8 worm cellular contexts compared by ENCODE assay signal in genomic region chrIII:1054096-1054495, ce11.
A peak's percentile ranks its signal among the peaks of the same experiment; 100 is the strongest.
TF ChIP-seq lines count a peak whose summit lies in the region.

No protein-coding gene starts in this region.

TF ChIP-seq in whole organism, L1 larva, 84 proteins besides CTCF, POLR2A, EP300 and RAD21 (continues in another document):
- TF ChIP-seq C34B4.2 (tag; optimal IDR thresholded peaks at IDR 0.05; lab: Kevin White, UChicago) (no peak), F16B12.6 (tag; optimal IDR thresholded peaks at IDR 0.05; lab: Kevin White, UChicago) (no peak), hlh-4 (tag; optimal IDR thresholded peaks at IDR 0.05; lab: Kevin White, UChicago) (no peak), nhr-85 (tag; lab: Kevin White, UChicago) (no peak), rnt-1 (tag; optimal IDR thresholded peaks at IDR 0.05; lab: Kevin White, UChicago) (no peak), blmp-1 (tag; optimal IDR thresholded peaks at IDR 0.05; lab: Kevin White, UChicago) (peak; percentile 74), elt-2 (tag; optimal IDR thresholded peaks at IDR 0.05; lab: Kevin White, UChicago) (no peak), lin-14 (GFP tag; optimal IDR thresholded peaks at IDR 0.05; lab: Kevin White, UChicago) (no peak), efl-1 (optimal IDR thresholded peaks at IDR 0.05; lab: Kevin White, UChicago) (no peak), efl-1 (GFP tag; optimal IDR thresholded peaks at IDR 0.05 in 1 of 2; lab: Kevin White, UChicago) (peak in 1 of 2 experiments; percentile 63), pag-3 (tag; optimal IDR thresholded peaks at IDR 0.05; lab: Kevin White, UChicago; ENCODE audit: borderline replicate concordance, insufficient read depth) (no peak), ama-1 (optimal IDR thresholded peaks at IDR 0.05; lab: Kevin White, UChicago) (no peak)

TF ChIP-seq in whole organism, L3 larva, 47 proteins besides CTCF, POLR2A, EP300 and RAD21:
- TF ChIP-seq nhr-25 (tag; optimal IDR thresholded peaks at IDR 0.05; lab: Kevin White, UChicago) (peak; percentile 13), egl-5 (tag; optimal IDR thresholded peaks at IDR 0.05; lab: Kevin White, UChicago) (no peak), nhr-23 (tag; optimal IDR thresholded peaks at IDR 0.05; lab: Kevin White, UChicago) (peak; percentile 83), R02D3.7 (tag; optimal IDR thresholded peaks at IDR 0.05; lab: Kevin White, UChicago) (no peak), hmg-11 (tag; optimal IDR thresholded peaks at IDR 0.05; lab: Kevin White, UChicago) (peak; percentile 44), mdl-1 (tag; optimal IDR thresholded peaks at IDR 0.05; lab: Kevin White, UChicago) (no peak)
TF ChIP-seq in whole organism, L3 larva: peak in this region for 3.

TF ChIP-seq in whole organism, L4 larva, 104 proteins besides CTCF, POLR2A, EP300 and RAD21:
- TF ChIP-seq pqm-1 (tag; optimal IDR thresholded peaks at IDR 0.05; lab: Kevin White, UChicago) (no peak), hif-1 (tag; optimal IDR thresholded peaks at IDR 0.05; lab: Kevin White, UChicago) (no peak), set-16 (GFP tag; IDR thresholded peaks at IDR 0.05; lab: Robert Waterston, UW) (peak; percentile 32; the same call in 1 of the 2 replicates), egl-27 (tag; optimal IDR thresholded peaks at IDR 0.05; lab: Kevin White, UChicago) (no peak), aha-1 (tag; lab: Kevin White, UChicago) (peak; percentile 28), lin-38 (GFP tag; IDR thresholded peaks at IDR 0.05; lab: Robert Waterston, UW) (no peak), daf-12 (tag; optimal IDR thresholded peaks at IDR 0.05; lab: Kevin White, UChicago) (no peak), zfp-3 (GFP tag; conservative IDR thresholded peaks at IDR 0.05; lab: Robert Waterston, UW) (no peak), lin-13 (GFP tag; optimal IDR thresholded peaks at IDR 0.05; lab: Kevin White, UChicago) (no peak), ceh-82 (tag; optimal IDR thresholded peaks at IDR 0.05; lab: Kevin White, UChicago) (no peak), Y48G9A.11 (GFP tag; IDR thresholded peaks at IDR 0.05; lab: Robert Waterston, UW) (no peak)

TF ChIP-seq in whole organism, early embryonic, 17 proteins besides CTCF, POLR2A, EP300 and RAD21:
- TF ChIP-seq tbx-11 (GFP tag; IDR thresholded peaks at IDR 0.05; lab: Robert Waterston, UW) (no peak), hmg-4 (GFP tag; optimal IDR thresholded peaks at IDR 0.05; lab: Kevin White, UChicago) (peak; percentile 56)

TF ChIP-seq in whole organism, late embryonic, 69 proteins besides CTCF, POLR2A, EP300 and RAD21:
- no peak for TF ChIP-seq ceh-24 (tag; optimal IDR thresholded peaks at IDR 0.05; lab: Kevin White, UChicago)
- TF ChIP-seq nfya-1 (tag; optimal IDR thresholded peaks at IDR 0.05; lab: Kevin White, UChicago): peak; percentile 39
- peak; percentile 47 for TF ChIP-seq ref-2 (tag; optimal IDR thresholded peaks at IDR 0.05; lab: Kevin White, UChicago)
- TF ChIP-seq tbx-2 (tag; optimal IDR thresholded peaks at IDR 0.05; lab: Kevin White, UChicago): peak; percentile 45
- TF ChIP-seq hlh-30 (tag; optimal IDR thresholded peaks at IDR 0.05; lab: Kevin White, UChicago; ENCODE audit: insufficient read depth): peak; percentile 75

TF ChIP-seq in whole organism, midembryonic, 9 proteins besides CTCF, POLR2A, EP300 and RAD21:
- TF ChIP-seq ztf-29 (GFP tag; IDR thresholded peaks at IDR 0.05; lab: Robert Waterston, UW): 0 out of 2 replicates have a peak, but pooled peaks have one; percentile 6
- TF ChIP-seq ztf-23 (GFP tag; IDR thresholded peaks at IDR 0.05; lab: Robert Waterston, UW): 0 out of 2 replicates have a peak, but pooled peaks have one; percentile 45
- no peak for TF ChIP-seq cog-1 (tag; optimal IDR thresholded peaks at IDR 0.05; lab: Kevin White, UChicago)
- no peak for TF ChIP-seq med-1 (GFP tag; optimal IDR thresholded peaks at IDR 0.05; lab: Kevin White, UChicago; ENCODE audit: insufficient read depth)
- 0 out of 2 replicates have a peak, but pooled peaks have one; percentile 25 for TF ChIP-seq tab-1 (GFP tag; IDR thresholded peaks at IDR 0.05; lab: Robert Waterston, UW)

TF ChIP-seq in whole organism, mixed stage, embryonic, 35 proteins besides CTCF, POLR2A, EP300 and RAD21:
- TF ChIP-seq zip-8 (tag; optimal IDR thresholded peaks at IDR 0.05; lab: Kevin White, UChicago): peak; percentile 71
- peak; percentile 17 for TF ChIP-seq sptf-1 (tag; optimal IDR thresholded peaks at IDR 0.05; lab: Kevin White, UChicago)
- TF ChIP-seq ham-2 (GFP tag; optimal IDR thresholded peaks at IDR 0.05; lab: Kevin White, UChicago): peak; percentile 86
- TF ChIP-seq ceh-39 (tag; optimal IDR thresholded peaks at IDR 0.05; lab: Kevin White, UChicago): no peak
- TF ChIP-seq cnd-1 (tag; optimal IDR thresholded peaks at IDR 0.05; lab: Kevin White, UChicago): no peak
- peak; percentile 59 for TF ChIP-seq ceh-83 (GFP tag; optimal IDR thresholded peaks at IDR 0.05; lab: Kevin White, UChicago)
- peak; percentile 4 for TF ChIP-seq drap-1 (GFP tag; optimal IDR thresholded peaks at IDR 0.05; lab: Kevin White, UChicago)
- no peak for TF ChIP-seq ceh-43 (GFP tag; optimal IDR thresholded peaks at IDR 0.05; lab: Kevin White, UChicago)
- no peak for TF ChIP-seq nhr-12 (tag; optimal IDR thresholded peaks at IDR 0.05; lab: Kevin White, UChicago)
- TF ChIP-seq nhr-2 (tag; optimal IDR thresholded peaks at IDR 0.05; lab: Kevin White, UChicago): peak; percentile 55
- TF ChIP-seq sem-2 (GFP tag; optimal IDR thresholded peaks at IDR 0.05; lab: Kevin White, UChicago): no peak

TF ChIP-seq in whole organism, young adult, 124 proteins besides CTCF, POLR2A, EP300 and RAD21:
- TF ChIP-seq B0336.3 (GFP tag; IDR thresholded peaks at IDR 0.05; lab: Robert Waterston, UW) (no peak), zfh-2 (GFP tag; conservative IDR thresholded peaks at IDR 0.05; lab: Robert Waterston, UW) (peak; percentile 55)
